Worm (Caenorhabditis elegans) whole organism, mixed stage, embryonic: ENCODE measurements around the gene F54A3.2.

Experiments used
- elt-1 ChIP-seq: sonication (generic microtip); optimal IDR thresholded peaks from 2 replicates; lab custom pipeline; 2017; ENCODE audit warnings: missing genetic modification characterization, mild to moderate bottlenecking, missing compliant biosample characterization, antibody characterized with exemption, moderate library complexity, borderline replicate concordance; ENCODE audit not compliant: insufficient read depth
- flh-1 ChIP-seq: fragments of 200-800 bp; sonication (Bioruptor generic); optimal IDR thresholded peaks from 2 replicates; lab custom pipeline; 2018; ENCODE audit warnings: mild to moderate bottlenecking, missing genetic modification characterization, moderate library complexity, missing compliant biosample characterization
- lin-32 ChIP-seq: fragments of 200-800 bp; sonication (Bioruptor generic); optimal IDR thresholded peaks from 2 replicates; lab custom pipeline; 2018; ENCODE audit warnings: mild to moderate bottlenecking, missing genetic modification characterization, missing compliant biosample characterization
- mep-1 ChIP-seq: fragments of 150-350 bp; optimal IDR thresholded peaks from 2 replicates; lab custom pipeline; 2017; ENCODE audit warnings: missing biosample characterization, missing genetic modification reagents, missing genetic modification characterization, inconsistent platforms
- nhr-237 ChIP-seq: fragments of 150-350 bp; optimal IDR thresholded peaks from 2 replicates; lab custom pipeline; 2014; ENCODE audit warnings: missing biosample characterization, missing genetic modification characterization
- nhr-76 ChIP-seq: sonication (generic microtip); optimal IDR thresholded peaks from 2 replicates; lab custom pipeline; 2017; ENCODE audit warnings: missing biosample characterization, missing genetic modification characterization
- pha-4 ChIP-seq: fragments of 150-350 bp; optimal IDR thresholded peaks from 2 replicates; lab custom pipeline; 2018; ENCODE audit warnings: missing biosample characterization, missing genetic modification reagents, missing genetic modification characterization
- unc-39 ChIP-seq: fragments of 150-350 bp; optimal IDR thresholded peaks from 2 replicates; lab custom pipeline; 2014; ENCODE audit warnings: missing biosample characterization, missing genetic modification characterization
- unc-62 ChIP-seq: fragments of 150-350 bp; optimal IDR thresholded peaks from 2 replicates; lab custom pipeline; 2014; ENCODE audit warnings: missing biosample characterization, missing genetic modification reagents, missing genetic modification characterization

DNA sequence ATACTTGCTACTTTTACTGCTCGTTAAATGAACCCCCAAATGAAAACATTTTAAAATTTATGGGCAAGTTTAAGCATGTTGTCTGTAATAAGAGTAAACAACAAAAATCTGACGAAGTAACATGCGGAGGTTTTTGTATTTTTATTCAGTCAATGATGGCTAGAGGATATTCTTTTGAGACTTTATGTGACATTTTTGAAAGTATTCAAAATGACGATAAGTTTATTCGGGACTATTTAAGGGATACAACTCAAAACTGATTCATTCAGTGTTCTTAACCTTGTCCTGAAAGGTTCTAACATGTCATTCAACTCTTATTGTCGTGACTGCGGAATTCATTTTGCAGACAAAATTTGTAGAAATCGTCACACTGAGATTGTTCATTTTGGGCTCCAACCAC, 36.4 kb downstream of the F54A3.2 start, which contains the start of gene K09F6.11:
- TF ChIP-seq unc-39 (tag; lab: Kevin White, UChicago) (no peak), nhr-237 (no peak), unc-62 (GFP tag; lab: Kevin White, UChicago) (no peak), pha-4 (tag; lab: Kevin White, UChicago) (no peak), nhr-76 (no peak), mep-1 (tag; lab: Kevin White, UChicago) (no peak), elt-1 (tag; lab: Kevin White, UChicago) (no peak), flh-1 (GFP tag; lab: Kevin White, UChicago) (no peak), lin-32 (GFP tag; lab: Kevin White, UChicago) (no peak)
